Fruit fly (Drosophila melanogaster) whole organism, embryonic: ENCODE results near the gene WDR79.

Source experiments
- CG3065 ChIP-seq: fragments of 200-800 bp; sonication (Bioruptor generic); optimal IDR thresholded peaks from 2 replicates; lab custom pipeline; 2016; ENCODE audit warnings: missing biosample characterization, missing genetic modification characterization
- Dek ChIP-seq: fragments of 200-800 bp; sonication (Bioruptor generic); optimal IDR thresholded peaks from 3 replicates; lab custom pipeline; 2019; ENCODE audit warnings: missing biosample characterization, mild to moderate bottlenecking, missing genetic modification characterization, moderate library complexity

dm6 chr2L:6127478-6127877 is at the start of gene WDR79:
- TF ChIP-seq CG3065, result no peak
- TF ChIP-seq Dek (tag; lab: Kevin White, UChicago), result no peak
